Worm (Caenorhabditis elegans) whole organism, L3 larva: ENCODE data around the gene subs-4.

ENCODE experiments used
- ZK546.5 ChIP-seq: sonication (generic microtip); optimal IDR thresholded peaks from 2 replicates; lab custom pipeline; 2017; ENCODE audit warnings: missing biosample characterization, missing genetic modification characterization
- ama-1 ChIP-seq: fragments of 150-350 bp; optimal IDR thresholded peaks from 2 replicates; lab custom pipeline; 2018
- ceh-82 ChIP-seq: fragments of 150-350 bp; optimal IDR thresholded peaks from 2 replicates; lab custom pipeline; 2014; ENCODE audit warnings: missing biosample characterization, missing genetic modification characterization
- egl-27 ChIP-seq: sonication (generic microtip); optimal IDR thresholded peaks from 4 replicates; lab custom pipeline; 2017; ENCODE audit warnings: missing biosample characterization, missing genetic modification reagents, missing genetic modification characterization
- elt-1 ChIP-seq: fragments of 150-350 bp; optimal IDR thresholded peaks from 2 replicates; lab custom pipeline; 2014; ENCODE audit warnings: missing biosample characterization, missing genetic modification characterization
- hmg-11 ChIP-seq: sonication (generic microtip); optimal IDR thresholded peaks from 2 replicates; lab custom pipeline; 2016; ENCODE audit warnings: missing genetic modification characterization, missing compliant biosample characterization
- nfya-1 ChIP-seq: sonication (generic microtip); optimal IDR thresholded peaks from 2 replicates; lab custom pipeline; 2017; ENCODE audit warnings: missing genetic modification characterization, mild to moderate bottlenecking, missing compliant biosample characterization, antibody characterized with exemption, moderate library complexity; ENCODE audit not compliant: insufficient read depth
- nhr-11 ChIP-seq: fragments of 150-350 bp; optimal IDR thresholded peaks from 2 replicates; lab custom pipeline; 2014; ENCODE audit warnings: missing biosample characterization, missing genetic modification characterization
- skn-1 ChIP-seq: fragments of 150-350 bp; optimal IDR thresholded peaks from 2 replicates; lab custom pipeline; 2014; ENCODE audit warnings: missing biosample characterization, missing genetic modification characterization
- zag-1 ChIP-seq: fragments of 150-350 bp; optimal IDR thresholded peaks from 2 replicates; lab custom pipeline; 2014; ENCODE audit warnings: missing biosample characterization, missing genetic modification characterization
- ztf-4 ChIP-seq: fragments of 150-350 bp; optimal IDR thresholded peaks from 2 replicates; lab custom pipeline; 2014; ENCODE audit warnings: missing biosample characterization, missing genetic modification characterization

DNA sequence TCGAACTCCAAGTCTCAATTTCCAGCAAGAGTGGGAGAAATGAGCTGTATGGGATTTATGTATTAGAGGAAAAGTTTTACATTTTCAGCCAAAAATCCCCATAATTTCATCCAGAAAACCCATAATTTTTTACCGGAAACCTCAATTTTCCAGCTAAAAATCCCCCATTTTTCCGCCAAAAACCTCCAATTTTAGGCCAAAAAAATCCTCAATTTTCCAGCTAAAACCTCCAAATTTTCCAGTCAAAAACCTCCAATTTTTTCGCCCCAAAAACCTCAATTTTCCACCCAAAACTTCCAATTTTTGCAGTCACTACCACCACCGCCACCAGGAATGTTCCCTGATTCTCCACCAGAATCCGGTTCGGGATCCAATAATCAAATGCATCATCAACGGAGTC lies 40.6 kb upstream of the subs-4 start:
- no peak for TF ChIP-seq zag-1 (tag; lab: Kevin White, UChicago)
- TF ChIP-seq nfya-1 (tag; lab: Kevin White, UChicago): no peak
- no peak for TF ChIP-seq ama-1 (lab: Kevin White, UChicago)
- no peak for TF ChIP-seq ztf-4 (tag; lab: Kevin White, UChicago)
- TF ChIP-seq ceh-82 (tag; lab: Kevin White, UChicago): no peak
- TF ChIP-seq nhr-11 (tag; lab: Kevin White, UChicago): no peak
- no peak for TF ChIP-seq ZK546.5 (tag; lab: Kevin White, UChicago)
- TF ChIP-seq egl-27 (tag; lab: Kevin White, UChicago): no peak
- no peak for TF ChIP-seq elt-1 (tag; lab: Kevin White, UChicago)
- TF ChIP-seq skn-1 (tag; lab: Kevin White, UChicago): no peak
- no peak for TF ChIP-seq hmg-11 (tag; lab: Kevin White, UChicago)
